Worm (Caenorhabditis elegans): ENCODE measurements around the gene F10D7.10.

DNA sequence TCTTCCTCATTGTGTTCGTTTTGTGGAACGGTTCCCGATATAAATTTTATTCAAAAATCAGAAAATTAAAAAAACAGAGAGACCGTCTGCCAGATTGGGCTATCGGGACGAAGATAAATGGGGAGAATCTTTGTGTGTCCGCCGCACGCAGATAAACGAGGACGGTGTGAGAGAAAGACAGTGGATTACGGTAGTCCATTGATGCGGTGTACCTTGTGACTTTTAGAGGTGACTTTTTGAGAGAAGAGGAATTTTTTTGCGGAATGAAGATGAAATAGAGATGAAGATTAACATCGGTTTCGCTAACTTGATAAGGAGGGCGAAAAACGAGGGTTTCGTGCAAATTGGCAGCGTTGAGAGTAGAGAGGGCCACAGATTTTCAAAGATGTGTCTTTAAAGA, 48.2 kb upstream of the F10D7.10 start:
- no peak for TF ChIP-seq tab-1 (GFP tag; IDR thresholded peaks at IDR 0.05)
- TF ChIP-seq cog-1 (tag; optimal IDR thresholded peaks at IDR 0.05) = no peak

Measured in whole organism, midembryonic.